Worm (Caenorhabditis elegans) whole organism, midembryonic: ENCODE data around the gene chkr-1.
"Not testable (repeated sequence)": the region's sequence is repeated elsewhere in the genome, so short reads cannot be mapped to it uniquely, and the experiment has no call there.

Experiments used
- T22C8.4 ChIP-seq: fragments of 200-800 bp; sonication (Bioruptor generic); IDR thresholded peaks from 2 replicates; pipeline ENCODE4 v1.3.6; 2022; ENCODE audit warnings: missing genetic modification characterization, missing compliant biosample characterization
- cog-1 ChIP-seq: sonication (generic microtip); optimal IDR thresholded peaks from 2 replicates; lab custom pipeline; 2016; ENCODE audit warnings: missing genetic modification characterization, missing compliant biosample characterization
- flt-1 ChIP-seq: fragments of 200-800 bp; sonication (Bioruptor generic); IDR thresholded peaks from 2 replicates; pipeline ENCODE4 v1.3.6; 2022; ENCODE audit warnings: missing genetic modification characterization, missing compliant biosample characterization
- klf-2 ChIP-seq: fragments of 200-800 bp; sonication (Bioruptor generic); conservative IDR thresholded peaks from 2 replicates; pipeline ENCODE4 v1.3.6; 2022; ENCODE audit warnings: missing genetic modification reagents, missing genetic modification characterization, missing compliant biosample characterization
- med-1 ChIP-seq: sonication (generic microtip); optimal IDR thresholded peaks from 2 replicates; lab custom pipeline; 2017; ENCODE audit warnings: missing genetic modification characterization, mild to moderate bottlenecking, missing compliant biosample characterization, antibody characterized with exemption, missing genetic modification reagents; ENCODE audit not compliant: insufficient read depth
- ref-1 ChIP-seq: fragments of 200-800 bp; sonication (Bioruptor generic); conservative IDR thresholded peaks from 2 replicates; pipeline ENCODE4 v1.3.6; 2022; ENCODE audit warnings: missing genetic modification reagents, missing genetic modification characterization, missing compliant biosample characterization
- tab-1 ChIP-seq: fragments of 200-800 bp; sonication (Bioruptor generic); IDR thresholded peaks from 2 replicates; pipeline ENCODE4 v1.3.6; 2022; ENCODE audit warnings: missing genetic modification characterization, missing compliant biosample characterization
- ztf-23 ChIP-seq: fragments of 200-800 bp; sonication (Bioruptor generic); IDR thresholded peaks from 2 replicates; pipeline ENCODE4 v1.3.6; 2022; ENCODE audit warnings: missing genetic modification reagents, missing genetic modification characterization, missing compliant biosample characterization
- ztf-29 ChIP-seq: fragments of 200-800 bp; sonication (Bioruptor generic); IDR thresholded peaks from 2 replicates; pipeline ENCODE4 v1.3.6; 2022; ENCODE audit warnings: missing genetic modification reagents, missing genetic modification characterization, missing compliant biosample characterization

chkr-1 gene

DNA sequence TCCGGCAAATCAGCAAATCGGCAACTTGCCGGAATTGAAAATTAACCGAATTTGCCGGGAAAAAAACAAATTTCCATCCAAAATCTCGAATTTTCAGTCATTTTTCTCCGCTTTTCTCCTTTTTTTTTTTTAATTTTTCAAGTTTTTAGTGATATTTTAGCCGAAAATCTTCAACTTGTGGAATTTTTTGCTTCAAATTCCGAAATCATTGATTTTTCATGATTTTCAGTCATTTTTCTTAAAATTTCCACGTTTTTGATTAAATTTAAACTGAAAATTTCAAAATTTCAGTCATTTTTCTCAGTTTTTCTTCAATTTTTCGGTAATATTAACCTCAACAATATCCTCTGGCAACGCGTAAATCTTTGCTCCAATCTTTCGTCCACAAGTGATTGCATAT lies 27.2 kb downstream of the chkr-1 start, which contains the start of gene Y73B3B.3:
Gene Y73B3B.3, plus strand, starts transcription at position 301 of the 400 bp plus-strand sequence.
- not testable (repeated sequence) for TF ChIP-seq ztf-23 (GFP tag; lab: Robert Waterston, UW); med-1; ztf-29 (GFP tag; lab: Robert Waterston, UW)

DNA sequence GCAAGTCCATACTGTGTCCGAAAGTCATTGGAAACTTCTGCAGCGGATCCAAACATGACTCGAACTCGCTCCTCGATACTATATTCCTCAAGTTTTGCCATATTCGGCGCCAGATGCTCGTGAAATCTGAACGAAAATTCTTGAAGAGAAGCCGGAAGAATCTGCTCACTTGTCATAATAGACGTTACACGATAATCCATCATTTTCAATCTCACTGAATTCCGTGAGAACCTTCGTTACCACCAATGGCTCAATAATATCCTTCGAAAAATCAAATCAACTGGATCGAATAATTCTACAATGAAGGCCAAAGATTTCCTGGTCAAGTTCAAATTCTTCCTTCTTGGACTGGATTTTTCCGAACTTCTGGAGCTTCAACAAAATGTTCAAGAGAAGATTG lies 28.6 kb downstream of the chkr-1 start, which contains the start of gene Y73B3B.1:
Gene Y73B3B.1, minus strand, starts transcription at position 101 of the 400 bp plus-strand sequence.
- not testable (repeated sequence) for TF ChIP-seq flt-1 (GFP tag; lab: Robert Waterston, UW); cog-1 (tag; lab: Kevin White, UChicago); klf-2 (GFP tag; lab: Robert Waterston, UW)

DNA sequence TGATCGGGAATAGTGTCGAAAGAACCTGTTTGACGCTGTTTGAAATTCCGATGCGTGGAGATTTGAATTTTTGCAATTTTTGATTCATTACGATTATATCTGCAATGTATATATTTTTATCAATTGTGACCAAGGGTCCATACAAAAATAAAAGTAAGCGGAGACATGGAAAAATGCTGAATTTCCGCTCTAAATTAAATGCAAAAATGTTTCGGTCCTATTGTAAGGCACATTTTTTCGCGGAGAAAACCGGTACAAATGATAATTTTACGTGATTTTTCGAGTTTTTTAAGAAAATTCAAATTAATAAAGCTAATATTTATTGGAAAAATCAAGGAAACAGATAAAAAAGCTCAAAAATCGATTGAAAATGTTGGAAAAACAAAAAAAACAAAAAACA lies 33.0 kb downstream of the chkr-1 start, which contains the start of gene set-28:
Gene set-28, minus strand, starts transcription at position 101 of the 400 bp plus-strand sequence.
- TF ChIP-seq ref-1, ztf-29, T22C8.4 (GFP tag; lab: Robert Waterston, UW): not testable (repeated sequence)

DNA sequence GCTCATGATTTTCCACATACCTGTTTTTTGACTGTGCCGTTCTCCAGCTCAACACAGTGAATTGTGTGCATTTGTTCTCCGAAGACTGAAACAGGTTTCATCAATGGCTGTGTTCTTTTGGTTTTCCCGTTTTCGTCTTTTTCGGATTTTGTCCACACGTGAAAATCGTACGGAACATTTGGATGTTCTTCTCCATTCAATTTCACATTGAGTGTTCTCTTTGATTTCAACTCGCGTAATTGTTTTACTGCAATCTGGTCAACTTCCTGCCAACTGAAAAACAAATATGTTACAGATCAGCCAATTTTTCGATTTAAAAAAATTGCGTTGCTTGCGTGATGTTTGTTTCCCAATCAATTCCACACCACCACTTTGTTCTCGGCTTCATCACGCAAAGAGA lies 46.9 kb downstream of the chkr-1 start, which contains the start of gene AC8.3:
Gene AC8.3, minus strand, starts transcription at position 101 of the 400 bp plus-strand sequence.
- not testable (repeated sequence) for TF ChIP-seq ztf-29 (GFP tag; lab: Robert Waterston, UW); ztf-23 (GFP tag; lab: Robert Waterston, UW); tab-1

DNA sequence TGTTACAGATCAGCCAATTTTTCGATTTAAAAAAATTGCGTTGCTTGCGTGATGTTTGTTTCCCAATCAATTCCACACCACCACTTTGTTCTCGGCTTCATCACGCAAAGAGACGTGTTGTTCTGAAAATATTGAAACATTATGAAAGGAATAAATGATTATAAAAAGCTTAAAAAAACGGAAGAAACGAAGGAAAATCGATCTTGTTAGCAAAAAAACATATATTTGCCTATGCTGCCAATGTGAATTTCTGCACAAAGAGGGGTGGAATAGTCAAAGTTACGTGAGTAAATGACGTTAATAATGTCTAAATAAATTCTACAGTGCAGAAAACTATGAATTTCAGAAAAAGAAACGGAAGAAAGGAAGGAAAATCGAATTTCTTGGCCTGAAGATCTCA lies 56.6 kb downstream of the chkr-1 start, which contains the start of gene AC8.10:
Gene AC8.10, minus strand, starts transcription at position 101 of the 400 bp plus-strand sequence.
- TF ChIP-seq klf-2, T22C8.4, ztf-29 (GFP tag; lab: Robert Waterston, UW): not testable (repeated sequence)
